Worm (Caenorhabditis elegans) whole organism, early embryonic: ENCODE data around the gene K09A11.1.

ENCODE experiments used
- F13C5.2 ChIP-seq: sonication (generic microtip); optimal IDR thresholded peaks from 2 replicates; lab custom pipeline; 2017; ENCODE audit warnings: mild to moderate bottlenecking, missing genetic modification characterization, inconsistent platforms, missing compliant biosample characterization
- hmbx-1 ChIP-seq: sonication (generic microtip); optimal IDR thresholded peaks from 2 replicates; lab custom pipeline; 2016; ENCODE audit warnings: mild to moderate bottlenecking, missing genetic modification characterization, missing compliant biosample characterization
- hmg-4 ChIP-seq: fragments of 200-800 bp; sonication (Bioruptor generic); optimal IDR thresholded peaks from 2 replicates; lab custom pipeline; 2018; ENCODE audit warnings: mild to moderate bottlenecking, missing genetic modification characterization, missing compliant biosample characterization
- hnd-1 ChIP-seq: sonication (generic microtip); optimal IDR thresholded peaks from 2 replicates; lab custom pipeline; 2016; ENCODE audit warnings: missing genetic modification characterization, missing compliant biosample characterization

ce11 chrX:13283462-13283861, 21.2 kb downstream of the K09A11.1 start:
- no peak for TF ChIP-seq hnd-1 (tag; lab: Kevin White, UChicago)
- no peak for TF ChIP-seq hmbx-1 (tag; lab: Kevin White, UChicago)
- TF ChIP-seq F13C5.2: no peak
- no peak for TF ChIP-seq hmg-4
